Fruit fly (Drosophila melanogaster): ENCODE measurements around the gene Gorab.

DNA sequence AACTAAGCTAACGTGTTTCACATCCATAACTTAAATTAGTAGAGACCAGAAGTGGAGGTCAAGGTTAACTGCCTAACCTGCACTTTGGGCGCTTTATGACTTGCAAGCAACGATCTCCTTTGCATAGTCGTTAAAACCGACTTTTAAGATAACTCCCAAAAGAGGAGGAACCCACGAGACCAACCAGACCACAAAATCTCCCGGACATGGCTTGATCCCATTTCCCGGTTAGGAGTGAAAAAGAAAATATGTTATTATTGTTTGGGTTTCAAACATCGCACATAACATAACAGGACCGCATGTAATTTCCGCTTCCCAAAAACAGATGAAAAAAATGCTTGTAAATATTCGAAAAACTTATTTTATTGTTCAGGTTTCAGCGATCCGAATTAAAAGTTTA lies 45.4 kb downstream of the Gorab start:
- TF ChIP-seq lz (GFP tag; optimal IDR thresholded peaks at IDR 0.05), result no peak
- no peak for TF ChIP-seq Smox (GFP tag; optimal IDR thresholded peaks at IDR 0.05)
- TF ChIP-seq Eip75B (GFP tag; optimal IDR thresholded peaks at IDR 0.05), result no peak
- TF ChIP-seq CG6276 (GFP tag; optimal IDR thresholded peaks at IDR 0.05), result no peak
- no peak for TF ChIP-seq net (GFP tag; optimal IDR thresholded peaks at IDR 0.05)
- no peak for TF ChIP-seq Ets96B (tag; optimal IDR thresholded peaks at IDR 0.05)
- no peak for TF ChIP-seq CG8319 (GFP tag; optimal IDR thresholded peaks at IDR 0.05)
- no peak for TF ChIP-seq fkh (GFP tag; optimal IDR thresholded peaks at IDR 0.05)
- no peak for TF ChIP-seq topi (GFP tag; optimal IDR thresholded peaks at IDR 0.05)
- TF ChIP-seq CG3032 (tag; optimal IDR thresholded peaks at IDR 0.05), result no peak
- TF ChIP-seq Gug (GFP tag; IDR thresholded peaks at IDR 0.05), result no peak
- no peak for TF ChIP-seq esn (GFP tag; optimal IDR thresholded peaks at IDR 0.05)
- no peak for TF ChIP-seq cyc (GFP tag; optimal IDR thresholded peaks at IDR 0.05)
